Fruit fly (Drosophila melanogaster): ENCODE data around the gene CG6583.

- TF ChIP-seq Hnf4 (GFP tag; optimal IDR thresholded peaks at IDR 0.05) (no peak), Jra (GFP tag; optimal IDR thresholded peaks at IDR 0.05) (no peak), Rel (GFP tag; optimal IDR thresholded peaks at IDR 0.05) (no peak), Rel (tag; optimal IDR thresholded peaks at IDR 0.05) (no peak), ey (GFP tag; optimal IDR thresholded peaks at IDR 0.05) (no peak), dl (GFP tag; optimal IDR thresholded peaks at IDR 0.05; ENCODE audit: insufficient read depth in 1 of 2, partially characterized antibody in 2 of 2) (no peak)
Observed at dm6 chr2L:12170250-12170649, 2.1 kb downstream of the CG6583 start, which contains the start of gene CG17217.

Measured in whole organism, wandering third instar larva.